Worm (Caenorhabditis elegans) whole organism, early embryonic: ENCODE results near the gene T07G12.2.

Experiments
- B0310.2 ChIP-seq: sonication (generic microtip); optimal IDR thresholded peaks from 2 replicates; lab custom pipeline; 2016; ENCODE audit warnings: mild to moderate bottlenecking, missing genetic modification characterization, missing compliant biosample characterization
- F13C5.2 ChIP-seq: sonication (generic microtip); optimal IDR thresholded peaks from 2 replicates; lab custom pipeline; 2017; ENCODE audit warnings: mild to moderate bottlenecking, missing genetic modification characterization, inconsistent platforms, missing compliant biosample characterization
- aly-1 ChIP-seq: sonication (generic microtip); optimal IDR thresholded peaks from 2 replicates; lab custom pipeline; 2016; ENCODE audit warnings: missing genetic modification characterization, missing compliant biosample characterization
- ama-1 ChIP-seq: fragments of 150-350 bp; optimal IDR thresholded peaks from 2 replicates; lab custom pipeline; 2014
- ceh-13 ChIP-seq: fragments of 200-800 bp; sonication (Bioruptor generic); optimal IDR thresholded peaks from 2 replicates; lab custom pipeline; 2018; ENCODE audit warnings: mild to moderate bottlenecking, missing genetic modification characterization, missing compliant biosample characterization
- ceh-36 ChIP-seq: sonication (generic microtip); optimal IDR thresholded peaks from 2 replicates; lab custom pipeline; 2016; ENCODE audit warnings: missing genetic modification characterization, inconsistent platforms, missing compliant biosample characterization
- ets-7 ChIP-seq: sonication (generic microtip); optimal IDR thresholded peaks from 2 replicates; lab custom pipeline; 2016; ENCODE audit warnings: missing genotype, missing genetic modification characterization, missing compliant biosample characterization
- flt-1 ChIP-seq: fragments of 200-800 bp; sonication (Bioruptor generic); IDR thresholded peaks from 2 replicates; pipeline ENCODE4 v1.3.6; 2022; ENCODE audit warnings: missing genetic modification characterization, missing compliant biosample characterization
- hmbx-1 ChIP-seq: sonication (generic microtip); optimal IDR thresholded peaks from 2 replicates; lab custom pipeline; 2016; ENCODE audit warnings: mild to moderate bottlenecking, missing genetic modification characterization, missing compliant biosample characterization
- hmg-4 ChIP-seq: fragments of 200-800 bp; sonication (Bioruptor generic); optimal IDR thresholded peaks from 2 replicates; lab custom pipeline; 2018; ENCODE audit warnings: mild to moderate bottlenecking, missing genetic modification characterization, missing compliant biosample characterization
- hnd-1 ChIP-seq: sonication (generic microtip); optimal IDR thresholded peaks from 2 replicates; lab custom pipeline; 2016; ENCODE audit warnings: missing genetic modification characterization, missing compliant biosample characterization
- pes-1 ChIP-seq: fragments of 200-800 bp; sonication (Bioruptor generic); IDR thresholded peaks from 2 replicates; pipeline ENCODE4 v1.3.6; 2022; ENCODE audit warnings: missing genetic modification reagents, missing genetic modification characterization, missing compliant biosample characterization
- scrt-1 ChIP-seq: fragments of 200-800 bp; sonication (Bioruptor generic); IDR thresholded peaks from 2 replicates; pipeline ENCODE4 v1.3.6; 2022; ENCODE audit warnings: missing genetic modification characterization, missing compliant biosample characterization
- sea-1 ChIP-seq: fragments of 200-800 bp; sonication (Bioruptor generic); conservative IDR thresholded peaks from 2 replicates; pipeline ENCODE4 v1.3.6; 2022; ENCODE audit warnings: missing genetic modification characterization, missing compliant biosample characterization
- tbx-11 ChIP-seq: fragments of 200-800 bp; sonication (Bioruptor generic); IDR thresholded peaks from 2 replicates; pipeline ENCODE4 v1.3.6; 2022; ENCODE audit warnings: missing genetic modification characterization, missing compliant biosample characterization
- tbx-37 ChIP-seq: fragments of 200-800 bp; sonication (Bioruptor generic); conservative IDR thresholded peaks from 2 replicates; pipeline ENCODE4 v1.3.6; 2022; ENCODE audit warnings: missing genetic modification reagents, missing genetic modification characterization, missing compliant biosample characterization
- tra-4 ChIP-seq: sonication (generic microtip); optimal IDR thresholded peaks from 2 replicates; lab custom pipeline; 2017; ENCODE audit warnings: missing genetic modification characterization, missing compliant biosample characterization

Gene T07G12.2

ce11 chrIV:10570065-10570464, 39.6 kb downstream of the T07G12.2 start:
- no peak for TF ChIP-seq ama-1 (lab: Kevin White, UChicago)
- TF ChIP-seq ets-7 (tag; lab: Kevin White, UChicago) = no peak
- TF ChIP-seq scrt-1 (GFP tag; lab: Robert Waterston, UW) = no peak
- no peak for TF ChIP-seq sea-1
- no peak for TF ChIP-seq hmg-4 (GFP tag; lab: Kevin White, UChicago)
- TF ChIP-seq tbx-11 (GFP tag; lab: Robert Waterston, UW) = no peak
- TF ChIP-seq F13C5.2 (tag; lab: Kevin White, UChicago) = no peak
- no peak for TF ChIP-seq flt-1 (GFP tag; lab: Robert Waterston, UW)
- TF ChIP-seq tra-4 (tag; lab: Kevin White, UChicago) = no peak
- TF ChIP-seq pes-1 = no peak
- no peak for TF ChIP-seq hnd-1 (tag; lab: Kevin White, UChicago)
- TF ChIP-seq hmbx-1 (tag; lab: Kevin White, UChicago) = no peak
- TF ChIP-seq tbx-37 (GFP tag; lab: Robert Waterston, UW) = no peak
- no peak for TF ChIP-seq ceh-13 (GFP tag; lab: Kevin White, UChicago)
- TF ChIP-seq aly-1 (tag; lab: Kevin White, UChicago) = no peak
- TF ChIP-seq B0310.2 (tag; lab: Kevin White, UChicago) = no peak

DNA sequence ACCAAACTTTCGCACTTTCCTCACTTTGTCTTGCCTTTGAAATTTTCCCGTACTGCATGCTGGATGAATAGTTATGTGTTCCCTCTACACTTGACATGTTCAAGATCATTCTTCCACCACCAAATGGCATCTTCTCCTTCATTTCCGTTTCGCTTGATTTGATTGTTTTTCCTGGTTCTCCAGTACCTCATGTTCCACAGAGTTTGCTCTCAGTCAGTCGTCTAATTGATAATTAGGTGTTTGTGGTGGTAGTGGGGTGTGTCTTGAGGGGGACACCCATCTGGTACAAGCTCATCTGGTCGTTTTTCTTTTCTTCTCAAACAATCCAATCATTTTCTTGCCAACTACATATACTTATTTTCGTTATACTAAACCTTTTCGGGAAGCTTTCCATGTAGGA, 40.5 kb downstream of the T07G12.2 start:
- TF ChIP-seq sea-1 (no peak), hmg-4 (GFP tag; lab: Kevin White, UChicago) (no peak), ceh-36 (tag; lab: Kevin White, UChicago) (no peak), ets-7 (tag; lab: Kevin White, UChicago) (no peak), hmbx-1 (tag; lab: Kevin White, UChicago) (no peak), aly-1 (tag; lab: Kevin White, UChicago) (no peak), scrt-1 (GFP tag; lab: Robert Waterston, UW) (no peak), hnd-1 (tag; lab: Kevin White, UChicago) (no peak), F13C5.2 (tag; lab: Kevin White, UChicago) (no peak), tra-4 (tag; lab: Kevin White, UChicago) (no peak), B0310.2 (tag; lab: Kevin White, UChicago) (no peak), pes-1 (no peak), tbx-37 (GFP tag; lab: Robert Waterston, UW) (no peak)

DNA sequence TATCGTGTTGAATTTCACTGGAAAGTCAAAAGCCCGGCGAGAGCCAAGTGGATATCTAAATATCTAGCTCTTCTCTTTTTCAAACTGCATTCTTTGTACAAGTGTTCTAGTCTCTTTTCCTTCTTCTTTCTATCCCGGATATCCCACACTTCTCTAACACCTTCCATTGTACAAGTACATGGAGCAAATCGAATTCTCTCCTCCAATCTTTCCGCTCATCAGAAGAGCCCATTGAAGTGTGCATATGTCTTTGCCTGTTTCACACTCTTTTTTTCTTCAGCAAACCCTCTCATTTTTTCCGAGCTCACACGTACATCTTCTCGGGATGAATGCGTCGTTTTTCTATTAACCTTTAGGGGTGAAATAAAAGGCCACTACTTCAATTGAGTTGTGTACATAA, 43.0 kb downstream of the T07G12.2 start:
- no peak for TF ChIP-seq tbx-37 (GFP tag; lab: Robert Waterston, UW)
- no peak for TF ChIP-seq tra-4 (tag; lab: Kevin White, UChicago)
- TF ChIP-seq pes-1 = no peak
- no peak for TF ChIP-seq scrt-1 (GFP tag; lab: Robert Waterston, UW)
- no peak for TF ChIP-seq hnd-1 (tag; lab: Kevin White, UChicago)
- TF ChIP-seq hmg-4 (GFP tag; lab: Kevin White, UChicago) = no peak
- TF ChIP-seq ama-1 (lab: Kevin White, UChicago) = no peak
- no peak for TF ChIP-seq hmbx-1 (tag; lab: Kevin White, UChicago)
- TF ChIP-seq ets-7 (tag; lab: Kevin White, UChicago) = no peak
- no peak for TF ChIP-seq B0310.2 (tag; lab: Kevin White, UChicago)

DNA sequence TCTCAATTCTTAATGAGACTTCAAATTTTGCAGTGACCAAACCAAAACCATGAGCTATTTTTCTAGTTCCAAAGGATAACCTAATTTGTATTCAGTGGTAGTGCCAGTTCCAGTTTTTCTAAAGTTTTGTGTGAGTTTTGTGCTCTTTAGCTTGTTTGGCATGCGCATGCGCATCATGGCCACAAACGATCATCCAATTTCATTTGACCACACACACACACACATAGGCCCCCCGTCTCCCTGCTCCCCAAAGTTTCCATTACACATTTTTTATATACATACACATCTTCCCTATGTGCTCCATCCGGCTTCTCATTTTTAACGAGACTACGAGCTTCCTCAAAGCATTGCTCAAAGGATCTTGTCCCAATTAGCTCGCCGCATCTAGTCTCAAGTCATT, 44.0 kb downstream of the T07G12.2 start:
- TF ChIP-seq F13C5.2 (tag; lab: Kevin White, UChicago) (no peak), ceh-13 (GFP tag; lab: Kevin White, UChicago) (no peak), B0310.2 (tag; lab: Kevin White, UChicago) (no peak), scrt-1 (GFP tag; lab: Robert Waterston, UW) (no peak), tra-4 (tag; lab: Kevin White, UChicago) (no peak), pes-1 (no peak), hnd-1 (tag; lab: Kevin White, UChicago) (no peak), ama-1 (lab: Kevin White, UChicago) (no peak), tbx-11 (GFP tag; lab: Robert Waterston, UW) (no peak), ceh-36 (tag; lab: Kevin White, UChicago) (no peak), flt-1 (GFP tag; lab: Robert Waterston, UW) (no peak), tbx-37 (GFP tag; lab: Robert Waterston, UW) (no peak), hmg-4 (GFP tag; lab: Kevin White, UChicago) (no peak)

ce11 chrIV:10576050-10576449, 45.5 kb downstream of the T07G12.2 start, which contains the start of gene efn-2:
TSS of gene efn-2 (plus strand) at chrIV:10576350.
- TF ChIP-seq F13C5.2 (tag; lab: Kevin White, UChicago) (no peak), sea-1 (no peak), ceh-36 (tag; lab: Kevin White, UChicago) (no peak), pes-1 (no peak), ets-7 (tag; lab: Kevin White, UChicago) (no peak), tbx-11 (GFP tag; lab: Robert Waterston, UW) (no peak), flt-1 (GFP tag; lab: Robert Waterston, UW) (no peak), tbx-37 (GFP tag; lab: Robert Waterston, UW) (no peak), ama-1 (lab: Kevin White, UChicago) (no peak), aly-1 (tag; lab: Kevin White, UChicago) (no peak), hnd-1 (tag; lab: Kevin White, UChicago) (no peak), hmg-4 (GFP tag; lab: Kevin White, UChicago) (no peak), tra-4 (tag; lab: Kevin White, UChicago) (no peak), B0310.2 (tag; lab: Kevin White, UChicago) (no peak)

ce11 chrIV:10576624-10577023, 46.1 kb downstream of the T07G12.2 start:
- no peak for TF ChIP-seq ceh-13 (GFP tag; lab: Kevin White, UChicago)

- TF ChIP-seq tbx-37 (GFP tag; lab: Robert Waterston, UW) (no peak), ets-7 (tag; lab: Kevin White, UChicago) (no peak), tbx-11 (GFP tag; lab: Robert Waterston, UW) (no peak), scrt-1 (GFP tag; lab: Robert Waterston, UW) (no peak), B0310.2 (tag; lab: Kevin White, UChicago) (no peak), ceh-36 (tag; lab: Kevin White, UChicago) (no peak), hmg-4 (GFP tag; lab: Kevin White, UChicago) (no peak), sea-1 (no peak), pes-1 (no peak), aly-1 (tag; lab: Kevin White, UChicago) (no peak), F13C5.2 (tag; lab: Kevin White, UChicago) (no peak)
Measured at ce11 chrIV:10577600-10577999, 47.1 kb downstream of the T07G12.2 start.
